Fruit fly (Drosophila melanogaster) whole organism, wandering third instar larva: Measurements from ENCODE around the gene dlt.

Source experiments
- Abd-B ChIP-seq: fragments of >200 bp; optimal IDR thresholded peaks from 2 replicates; lab custom pipeline; 2017; ENCODE audit warnings: missing biosample characterization, missing genetic modification characterization
- CG32264 ChIP-seq: fragments of 200-800 bp; sonication (Bioruptor generic); optimal IDR thresholded peaks from 2 replicates; lab custom pipeline; 2016; ENCODE audit warnings: missing biosample characterization, missing genetic modification characterization
- CG9705 ChIP-seq: fragments of 200-800 bp; sonication (Bioruptor generic); optimal IDR thresholded peaks from 2 replicates; lab custom pipeline; 2018; ENCODE audit warnings: missing biosample characterization, mild to moderate bottlenecking, missing genetic modification characterization
- CrebA ChIP-seq: fragments of 200-800 bp; sonication (Bioruptor generic); optimal IDR thresholded peaks from 2 replicates; lab custom pipeline; 2016; ENCODE audit warnings: missing biosample characterization, mild to moderate bottlenecking, missing genetic modification characterization, borderline replicate concordance
- Dfd ChIP-seq: fragments of >200 bp; optimal IDR thresholded peaks from 2 replicates; lab custom pipeline; 2017; ENCODE audit warnings: missing biosample characterization, missing genetic modification characterization
- Dif ChIP-seq: fragments of 200-275, 200-300 bp; sonication (Bioruptor generic); optimal IDR thresholded peaks from 2 replicates; lab custom pipeline; 2018; ENCODE audit warnings: missing biosample characterization, missing genetic modification characterization; ENCODE audit not compliant: partially characterized antibody
- GATAd ChIP-seq: sonication (Bioruptor generic); optimal IDR thresholded peaks from 2 replicates; lab custom pipeline; 2016; ENCODE audit warnings: missing biosample characterization, missing genetic modification characterization
- HLH106 ChIP-seq: fragments of 200-800 bp; optimal IDR thresholded peaks from 3 replicates; lab custom pipeline; 2019; ENCODE audit warnings: missing biosample characterization, mild to moderate bottlenecking, missing genetic modification characterization, moderate library complexity
- Hnf4 ChIP-seq: fragments of 200-800 bp; sonication (Bioruptor generic); optimal IDR thresholded peaks from 2 replicates; lab custom pipeline; 2016; ENCODE audit warnings: missing biosample characterization, mild to moderate bottlenecking, missing genetic modification characterization
- Hr78 ChIP-seq: fragments of >200 bp; optimal IDR thresholded peaks from 2 replicates; lab custom pipeline; 2017; ENCODE audit warnings: missing biosample characterization, missing genetic modification characterization
- Hr83 ChIP-seq: fragments of 200-300 bp; sonication (Bioruptor generic); optimal IDR thresholded peaks from 2 replicates; lab custom pipeline; 2016; ENCODE audit warnings: missing biosample characterization, mild to moderate bottlenecking, missing genetic modification characterization, moderate library complexity; ENCODE audit not compliant: poor library complexity, severe bottlenecking
- Jra ChIP-seq: sonication (Bioruptor generic); optimal IDR thresholded peaks from 2 replicates; lab custom pipeline; 2016; ENCODE audit warnings: missing biosample characterization, missing genetic modification characterization
- Mio ChIP-seq: sonication (Bioruptor generic); optimal IDR thresholded peaks from 2 replicates; lab custom pipeline; 2016; ENCODE audit warnings: missing biosample characterization, missing genetic modification characterization
- Myc ChIP-seq: fragments of >200 bp; optimal IDR thresholded peaks from 2 replicates; lab custom pipeline; 2017
- N ChIP-seq: fragments of >200 bp; optimal IDR thresholded peaks from 2 replicates; lab custom pipeline; 2018; ENCODE audit warnings: missing biosample characterization, missing external identifiers, missing genetic modification characterization
- OdsH ChIP-seq: fragments of 200-800 bp; sonication (Bioruptor generic); optimal IDR thresholded peaks from 2 replicates; lab custom pipeline; 2016; ENCODE audit warnings: missing biosample characterization, mild to moderate bottlenecking, missing genetic modification characterization
- Rel ChIP-seq, 2 experiments: fragments of 200-800 bp; sonication (Bioruptor generic) in 1 of 2; optimal IDR thresholded peaks; 2 replicates in 1 of 2; 3 replicates in 1 of 2; lab custom pipeline; 2016 to 2019; ENCODE audit warnings: mild to moderate bottlenecking in 2 of 2, missing biosample characterization in 2 of 2, missing genetic modification characterization in 2 of 2, moderate library complexity in 1 of 2
- Sp1 ChIP-seq: fragments of 200-800 bp; sonication (Bioruptor generic); optimal IDR thresholded peaks from 3 replicates; lab custom pipeline; 2019; ENCODE audit warnings: missing biosample characterization, mild to moderate bottlenecking, missing genetic modification characterization, moderate library complexity
- Vsx2 ChIP-seq: fragments of 200-300, 225-300 bp; sonication (Bioruptor generic); optimal IDR thresholded peaks from 2 replicates; lab custom pipeline; 2018; ENCODE audit warnings: missing biosample characterization, missing genetic modification characterization; ENCODE audit not compliant: partially characterized antibody
- br ChIP-seq: fragments of 200-800 bp; sonication (Bioruptor generic); optimal IDR thresholded peaks from 2 replicates; lab custom pipeline; 2016; ENCODE audit warnings: missing biosample characterization, missing genetic modification characterization
- brk ChIP-seq: fragments of 200-800 bp; sonication (Bioruptor generic); optimal IDR thresholded peaks from 2 replicates; lab custom pipeline; 2016; ENCODE audit warnings: missing biosample characterization, mild to moderate bottlenecking, missing genetic modification characterization
- dl ChIP-seq, 2 experiments: fragments of 175-275, 200-275 bp in 1 of 2; fragments of 200-275 bp in 1 of 2; sonication (Bioruptor generic); optimal IDR thresholded peaks; lab custom pipeline; 2018; ENCODE audit warnings: mild to moderate bottlenecking in 2 of 2, missing biosample characterization in 2 of 2, missing genetic modification characterization in 2 of 2, moderate library complexity in 2 of 2; ENCODE audit not compliant: partially characterized antibody in 2 of 2, insufficient read depth in 1 of 2
- dmrt93B ChIP-seq: fragments of 200-800 bp; sonication (Bioruptor generic); optimal IDR thresholded peaks from 2 replicates; lab custom pipeline; 2018; ENCODE audit warnings: missing biosample characterization, mild to moderate bottlenecking, missing genetic modification characterization
- dsf ChIP-seq: sonication (Bioruptor generic); optimal IDR thresholded peaks from 2 replicates; lab custom pipeline; 2016; ENCODE audit warnings: missing biosample characterization, missing genetic modification characterization, borderline replicate concordance
- ey ChIP-seq: fragments of 200-800 bp; sonication (Bioruptor generic); optimal IDR thresholded peaks from 2 replicates; lab custom pipeline; 2016; ENCODE audit warnings: missing biosample characterization, missing genetic modification characterization
- foxo ChIP-seq, 2 experiments: fragments of 200-800 bp; sonication (Bioruptor generic); optimal IDR thresholded peaks; 2 replicates in 1 of 2; 3 replicates in 1 of 2; lab custom pipeline; 2016 to 2017; ENCODE audit warnings: missing biosample characterization in 2 of 2, missing genetic modification characterization in 2 of 2
- fru ChIP-seq: fragments of 200-800 bp; sonication (Bioruptor generic); optimal IDR thresholded peaks from 3 replicates; lab custom pipeline; 2016; ENCODE audit warnings: missing biosample characterization, mild to moderate bottlenecking, missing genetic modification characterization
- h ChIP-seq: fragments of 200-800 bp; sonication (Bioruptor generic); optimal IDR thresholded peaks from 3 replicates; lab custom pipeline; 2016; ENCODE audit warnings: missing biosample characterization, mild to moderate bottlenecking, missing genetic modification characterization
- jim ChIP-seq: fragments of 175-275, 200-325 bp; sonication (Bioruptor generic); optimal IDR thresholded peaks from 2 replicates; lab custom pipeline; 2016; ENCODE audit warnings: missing biosample characterization, mild to moderate bottlenecking, missing genetic modification characterization
- lola ChIP-seq: fragments of >200 bp; optimal IDR thresholded peaks from 2 replicates; lab custom pipeline; 2017; ENCODE audit warnings: missing biosample characterization, missing genetic modification characterization
- pan ChIP-seq: fragments of >200 bp; optimal IDR thresholded peaks from 2 replicates; lab custom pipeline; 2017
- psq ChIP-seq: fragments of 200-800 bp; sonication (Bioruptor generic); optimal IDR thresholded peaks from 3 replicates; lab custom pipeline; 2017; ENCODE audit warnings: missing biosample characterization, mild to moderate bottlenecking, missing genetic modification characterization, moderate library complexity
- rgr ChIP-seq: fragments of 200-800 bp; sonication (Bioruptor generic); optimal IDR thresholded peaks from 3 replicates; lab custom pipeline; 2016; ENCODE audit warnings: missing biosample characterization, mild to moderate bottlenecking, missing genetic modification characterization
- sage ChIP-seq: fragments of 200-800 bp; sonication (Bioruptor generic); optimal IDR thresholded peaks from 2 replicates; lab custom pipeline; 2016; ENCODE audit warnings: missing biosample characterization, mild to moderate bottlenecking, missing genetic modification characterization
- sv ChIP-seq: fragments of 200-800 bp; sonication (Bioruptor generic); optimal IDR thresholded peaks from 3 replicates; lab custom pipeline; 2016; ENCODE audit warnings: missing biosample characterization, missing genetic modification characterization
- tai ChIP-seq: sonication (Bioruptor generic); optimal IDR thresholded peaks from 2 replicates; lab custom pipeline; 2016; ENCODE audit warnings: missing biosample characterization, missing genetic modification characterization
- usp ChIP-seq: fragments of >200 bp; optimal IDR thresholded peaks from 2 replicates; lab custom pipeline; 2017; ENCODE audit warnings: missing biosample characterization, missing genetic modification characterization
- woc ChIP-seq: sonication (Bioruptor generic); optimal IDR thresholded peaks from 2 replicates; lab custom pipeline; 2016; ENCODE audit warnings: missing biosample characterization, mild to moderate bottlenecking, missing genetic modification characterization

dlt gene

dm6 chr3L:1774713-1775648, 20.1 kb downstream of the dlt start, which contains the start of the genes CG13933 and PolD2:
CG13933 (minus strand) TSS chr3L:1775147.
PolD2 (plus strand) TSS chr3L:1775633.
- TF ChIP-seq Dfd (GFP tag; lab: Kevin White, UChicago) (no peak), Rel (GFP tag; optimal IDR thresholded peaks at IDR 0.05; lab: Kevin White, UChicago) (peak; percentile 69), Rel (tag; optimal IDR thresholded peaks at IDR 0.05; lab: Kevin White, UChicago) (peak; percentile 69), pan (lab: Kevin White, UChicago) (no peak), foxo (GFP tag; optimal IDR thresholded peaks at IDR 0.05; lab: Kevin White, UChicago) (peak in 1 of 2 experiments; percentile 98), br (no peak), brk (GFP tag; lab: Kevin White, UChicago) (no peak), rgr (GFP tag; lab: Kevin White, UChicago) (peak; percentile 99), dl (GFP tag; optimal IDR thresholded peaks at IDR 0.05; lab: Kevin White, UChicago; ENCODE audit: insufficient read depth in 1 of 2, partially characterized antibody in 2 of 2) (no peak), lola (GFP tag; lab: Kevin White, UChicago) (no peak), fru (peak; percentile 91), Dif (GFP tag; lab: Kevin White, UChicago) (no peak), OdsH (GFP tag; lab: Kevin White, UChicago) (peak; percentile 98), psq (peak; percentile 97), Hr83 (peak; percentile 46), dmrt93B (GFP tag; lab: Kevin White, UChicago) (peak; percentile 84), dsf (GFP tag; lab: Kevin White, UChicago) (no peak), HLH106 (peak; percentile 96), CG32264 (GFP tag; lab: Kevin White, UChicago) (no peak), tai (GFP tag; lab: Kevin White, UChicago) (no peak), sage (GFP tag; lab: Kevin White, UChicago) (no peak), Mio (GFP tag; lab: Kevin White, UChicago) (peak; percentile 68), N (no peak), ey (GFP tag; lab: Kevin White, UChicago) (peak; percentile 93), Myc (lab: Kevin White, UChicago) (no peak), Sp1 (GFP tag; lab: Kevin White, UChicago) (peak; percentile 99), Hr78 (GFP tag; lab: Kevin White, UChicago) (no peak), Vsx2 (GFP tag; lab: Kevin White, UChicago) (no peak), h (GFP tag; lab: Kevin White, UChicago) (peak; percentile 97), Hnf4 (GFP tag; lab: Kevin White, UChicago) (no peak), jim (GFP tag; lab: Kevin White, UChicago) (no peak), CG9705 (GFP tag; lab: Kevin White, UChicago) (no peak), Abd-B (GFP tag; lab: Kevin White, UChicago) (no peak), sv (GFP tag; lab: Kevin White, UChicago) (peak; percentile 89), usp (GFP tag; lab: Kevin White, UChicago) (no peak), woc (GFP tag; lab: Kevin White, UChicago) (no peak), CrebA (no peak), Jra (GFP tag; lab: Kevin White, UChicago) (no peak), GATAd (GFP tag; lab: Kevin White, UChicago) (peak; percentile 87)

dm6 chr3L:1772593-1772992, 22.5 kb downstream of the dlt start:
- TF ChIP-seq Dfd (GFP tag; lab: Kevin White, UChicago): no peak
- TF ChIP-seq rgr (GFP tag; lab: Kevin White, UChicago): no peak
- TF ChIP-seq ey (GFP tag; lab: Kevin White, UChicago): no peak
- no peak for TF ChIP-seq brk (GFP tag; lab: Kevin White, UChicago)
- TF ChIP-seq pan (lab: Kevin White, UChicago): no peak
- no peak for TF ChIP-seq OdsH (GFP tag; lab: Kevin White, UChicago)
- TF ChIP-seq lola (GFP tag; lab: Kevin White, UChicago): no peak
- TF ChIP-seq Vsx2 (GFP tag; lab: Kevin White, UChicago): no peak
- TF ChIP-seq br: no peak
- TF ChIP-seq CG9705 (GFP tag; lab: Kevin White, UChicago): no peak
- no peak for TF ChIP-seq Sp1 (GFP tag; lab: Kevin White, UChicago)
- TF ChIP-seq GATAd (GFP tag; lab: Kevin White, UChicago): no peak
- no peak for TF ChIP-seq dl (GFP tag; optimal IDR thresholded peaks at IDR 0.05; lab: Kevin White, UChicago; ENCODE audit: insufficient read depth in 1 of 2, partially characterized antibody in 2 of 2)
- no peak for TF ChIP-seq Myc (lab: Kevin White, UChicago)
- TF ChIP-seq psq: no peak
- no peak for TF ChIP-seq dsf (GFP tag; lab: Kevin White, UChicago)
- TF ChIP-seq Jra (GFP tag; lab: Kevin White, UChicago): no peak
